Worm (Caenorhabditis elegans): ENCODE measurements around the gene srw-4.

DNA sequence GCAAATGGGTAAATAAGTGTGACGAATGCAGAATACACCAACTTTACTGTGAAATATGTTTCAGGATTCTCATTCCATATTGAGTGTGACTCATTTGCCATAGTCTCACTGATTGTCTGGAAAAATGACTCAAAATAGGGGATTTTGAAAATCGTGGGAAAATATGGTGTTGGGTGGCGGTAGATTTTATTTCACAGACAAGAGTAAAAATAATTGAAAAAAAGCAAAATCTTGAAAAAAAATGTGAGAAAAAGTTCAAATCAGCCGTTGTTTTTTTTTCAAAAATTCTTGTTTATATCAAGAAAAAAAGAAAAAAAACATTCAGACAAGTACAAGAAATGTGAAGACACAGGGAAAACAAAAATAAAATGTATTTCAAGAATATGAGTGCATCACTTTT is 34.0 kb upstream of the srw-4 start, which contains the start of gene srh-38:
- TF ChIP-seq ama-1 (optimal IDR thresholded peaks at IDR 0.05) (no peak), hif-1 (tag; optimal IDR thresholded peaks at IDR 0.05) (no peak), skn-1 (tag; optimal IDR thresholded peaks at IDR 0.05) (no peak), nhr-28 (tag; optimal IDR thresholded peaks at IDR 0.05) (no peak), lir-3 (tag; optimal IDR thresholded peaks at IDR 0.05) (no peak), madf-5 (GFP tag; IDR thresholded peaks at IDR 0.05) (no peak), fkh-10 (GFP tag; optimal IDR thresholded peaks at IDR 0.05) (no peak), F26F4.8 (GFP tag; conservative IDR thresholded peaks at IDR 0.05) (no peak), R02D3.7 (tag; optimal IDR thresholded peaks at IDR 0.05) (no peak), zfp-2 (tag; optimal IDR thresholded peaks at IDR 0.05) (no peak), dpl-1 (GFP tag; optimal IDR thresholded peaks at IDR 0.05) (no peak), dmd-9 (GFP tag; IDR thresholded peaks at IDR 0.05) (no peak), lin-13 (GFP tag; optimal IDR thresholded peaks at IDR 0.05) (no peak), nhr-25 (tag; optimal IDR thresholded peaks at IDR 0.05; ENCODE audit: borderline replicate concordance, insufficient read depth) (no peak)

Measured in whole organism, L4 larva.